Fruit fly (Drosophila melanogaster) whole organism, prepupa: Measurements from ENCODE around the gene blp.

Experiments
- Blimp-1 ChIP-seq: fragments of 200-800 bp; sonication (Bioruptor generic); optimal IDR thresholded peaks from 3 replicates; lab custom pipeline; 2017; ENCODE audit warnings: missing biosample characterization, missing genetic modification characterization, mild to moderate bottlenecking, moderate library complexity, missing genetic modification reagents
- CG10631 ChIP-seq: fragments of 200-800 bp; sonication (Bioruptor generic); optimal IDR thresholded peaks from 2 replicates; lab custom pipeline; 2016; ENCODE audit warnings: missing biosample characterization, missing genetic modification characterization
- CG11294 ChIP-seq: fragments of 200-800 bp; sonication (Bioruptor generic); IDR thresholded peaks from 2 replicates; pipeline ENCODE4 v1.3.6; 2022; ENCODE audit warnings: missing biosample characterization, missing genetic modification characterization
- CG11762 ChIP-seq: fragments of 200-800 bp; sonication (Bioruptor generic); optimal IDR thresholded peaks from 3 replicates; lab custom pipeline; 2016; ENCODE audit warnings: missing biosample characterization, missing genetic modification characterization; ENCODE audit not compliant: insufficient read depth
- CG11902 ChIP-seq: fragments of 200-800 bp; sonication (Bioruptor generic); optimal IDR thresholded peaks from 3 replicates; lab custom pipeline; 2016; ENCODE audit warnings: missing biosample characterization, missing genetic modification characterization
- CG15336 ChIP-seq: fragments of 200-800 bp; sonication (Bioruptor generic); IDR thresholded peaks from 2 replicates; pipeline ENCODE4 v1.3.6; 2022; ENCODE audit warnings: missing biosample characterization, missing genetic modification characterization
- CG1621 ChIP-seq: fragments of 200-800 bp; sonication (Bioruptor generic); optimal IDR thresholded peaks from 3 replicates; lab custom pipeline; 2018; ENCODE audit warnings: missing biosample characterization, mild to moderate bottlenecking, missing genetic modification characterization
- CG3032 ChIP-seq: fragments of 200-800 bp; optimal IDR thresholded peaks from 2 replicates; lab custom pipeline; 2019; ENCODE audit warnings: missing biosample characterization, mild to moderate bottlenecking, missing genetic modification characterization, moderate library complexity
- CG31627 ChIP-seq: fragments of 200-800 bp; sonication (Bioruptor generic); optimal IDR thresholded peaks from 3 replicates; lab custom pipeline; 2016; ENCODE audit warnings: missing biosample characterization, missing genetic modification characterization
- CG32006 ChIP-seq: fragments of 200-800 bp; sonication (Bioruptor generic); optimal IDR thresholded peaks from 3 replicates; lab custom pipeline; 2017; ENCODE audit warnings: missing biosample characterization, mild to moderate bottlenecking, missing genetic modification characterization
- CG34406 ChIP-seq: fragments of 200-800 bp; sonication (Bioruptor generic); optimal IDR thresholded peaks from 3 replicates; lab custom pipeline; 2016; ENCODE audit warnings: missing biosample characterization, missing genetic modification characterization
- CG3919 ChIP-seq: fragments of 200-800 bp; sonication (Bioruptor generic); optimal IDR thresholded peaks from 3 replicates; lab custom pipeline; 2016; ENCODE audit warnings: missing biosample characterization, missing genetic modification characterization
- CG6163 ChIP-seq: fragments of 200-800 bp; sonication (Bioruptor generic); IDR thresholded peaks from 3 replicates; pipeline ENCODE4 v1.3.6; 2022; ENCODE audit warnings: missing biosample characterization, missing genetic modification characterization
- CG6792 ChIP-seq: fragments of 200-800 bp; sonication (Bioruptor generic); optimal IDR thresholded peaks from 3 replicates; lab custom pipeline; 2016; ENCODE audit warnings: missing biosample characterization, missing genetic modification characterization
- CG6808 ChIP-seq: fragments of 200-800 bp; sonication (Bioruptor generic); optimal IDR thresholded peaks from 3 replicates; lab custom pipeline; 2017; ENCODE audit warnings: missing biosample characterization, missing genetic modification characterization, mild to moderate bottlenecking, moderate library complexity, missing genetic modification reagents
- CG6854 ChIP-seq: fragments of 200-800 bp; sonication (Bioruptor generic); optimal IDR thresholded peaks from 2 replicates; lab custom pipeline; 2017; ENCODE audit warnings: missing biosample characterization, mild to moderate bottlenecking, missing genetic modification characterization
- CG8319 ChIP-seq: fragments of 200-800 bp; sonication (Bioruptor generic); optimal IDR thresholded peaks from 3 replicates; lab custom pipeline; 2016; ENCODE audit warnings: missing biosample characterization, missing genetic modification characterization
- Eip75B ChIP-seq: fragments of 200-800 bp; sonication (Bioruptor generic); optimal IDR thresholded peaks from 3 replicates; lab custom pipeline; 2016; ENCODE audit warnings: missing biosample characterization, missing genetic modification characterization
- Eip78C ChIP-seq: fragments of 200-800 bp; sonication (Bioruptor generic); peaks from one replicate; lab custom pipeline; 2016; ENCODE audit warnings: missing biosample characterization, missing genetic modification characterization
- Ets21C ChIP-seq: fragments of 200-800 bp; sonication (Bioruptor generic); optimal IDR thresholded peaks from 3 replicates; lab custom pipeline; 2016; ENCODE audit warnings: missing biosample characterization, missing genetic modification characterization
- Ets96B ChIP-seq: fragments of 200-800 bp; optimal IDR thresholded peaks from 2 replicates; lab custom pipeline; 2019; ENCODE audit warnings: missing biosample characterization, mild to moderate bottlenecking, missing genetic modification characterization, moderate library complexity
- Hr38 ChIP-seq: sonication (Bioruptor generic); optimal IDR thresholded peaks from 2 replicates; lab custom pipeline; 2016; ENCODE audit warnings: missing biosample characterization, missing genetic modification characterization
- Hr39 ChIP-seq: fragments of 200-800 bp; sonication (Bioruptor generic); optimal IDR thresholded peaks from 2 replicates; lab custom pipeline; 2016; ENCODE audit warnings: missing biosample characterization, missing genetic modification characterization
- Hr4 ChIP-seq: fragments of 200-800 bp; sonication (Bioruptor generic); optimal IDR thresholded peaks from 3 replicates; lab custom pipeline; 2016; ENCODE audit warnings: missing biosample characterization, missing genetic modification characterization
- Lpt ChIP-seq: fragments of 200-800 bp; sonication (Bioruptor generic); optimal IDR thresholded peaks from 3 replicates; lab custom pipeline; 2016; ENCODE audit warnings: missing biosample characterization, missing genetic modification characterization
- Met ChIP-seq: fragments of 200-800 bp; sonication (Bioruptor generic); optimal IDR thresholded peaks from 3 replicates; lab custom pipeline; 2016; ENCODE audit warnings: missing biosample characterization, missing genetic modification characterization
- OdsH ChIP-seq: fragments of 200-800 bp; sonication (Bioruptor generic); optimal IDR thresholded peaks from 3 replicates; lab custom pipeline; 2016; ENCODE audit warnings: missing biosample characterization, missing genetic modification characterization
- Smox ChIP-seq: fragments of 200-800 bp; sonication (Bioruptor generic); optimal IDR thresholded peaks from 3 replicates; lab custom pipeline; 2016; ENCODE audit warnings: missing biosample characterization, missing genetic modification characterization
- Sox102F ChIP-seq: fragments of 200-800 bp; sonication (Bioruptor generic); optimal IDR thresholded peaks from 2 replicates; lab custom pipeline; 2016; ENCODE audit warnings: missing biosample characterization, mild to moderate bottlenecking, missing genetic modification characterization
- Sox14 ChIP-seq: fragments of 200-800 bp; sonication (Bioruptor generic); optimal IDR thresholded peaks from 3 replicates; lab custom pipeline; 2016; ENCODE audit warnings: missing biosample characterization, missing genetic modification characterization
- Sox15 ChIP-seq: fragments of 200-800 bp; sonication (Bioruptor generic); optimal IDR thresholded peaks from 3 replicates; lab custom pipeline; 2016; ENCODE audit warnings: missing biosample characterization, missing genetic modification characterization
- achi ChIP-seq: fragments of 200-800 bp; sonication (Bioruptor generic); optimal IDR thresholded peaks from 3 replicates; lab custom pipeline; 2016; ENCODE audit warnings: missing biosample characterization, missing genetic modification characterization
- acj6 ChIP-seq: fragments of 200-800 bp; sonication (Bioruptor generic); optimal IDR thresholded peaks from 3 replicates; lab custom pipeline; 2016; ENCODE audit warnings: missing biosample characterization, missing genetic modification characterization
- cyc ChIP-seq: fragments of 200-800 bp; sonication (Bioruptor generic); optimal IDR thresholded peaks from 3 replicates; lab custom pipeline; 2016; ENCODE audit warnings: missing biosample characterization, missing genetic modification characterization
- dac ChIP-seq: fragments of 200-800 bp; sonication (Bioruptor generic); optimal IDR thresholded peaks from 2 replicates; lab custom pipeline; 2017; ENCODE audit warnings: missing biosample characterization, mild to moderate bottlenecking, missing genetic modification characterization
- dsx ChIP-seq: fragments of 200-800 bp; optimal IDR thresholded peaks from 3 replicates; lab custom pipeline; 2019; ENCODE audit warnings: missing biosample characterization, mild to moderate bottlenecking, missing genetic modification characterization, moderate library complexity; ENCODE audit not compliant: poor library complexity, severe bottlenecking
- fd59A ChIP-seq: fragments of 200-800 bp; sonication (Bioruptor generic); optimal IDR thresholded peaks from 2 replicates; lab custom pipeline; 2017; ENCODE audit warnings: missing biosample characterization, mild to moderate bottlenecking, missing genetic modification characterization, missing genetic modification reagents
- lz ChIP-seq: fragments of 200-800 bp; sonication (Bioruptor generic); optimal IDR thresholded peaks from 3 replicates; lab custom pipeline; 2016; ENCODE audit warnings: missing biosample characterization, missing genetic modification characterization
- net ChIP-seq: fragments of 200-800 bp; sonication (Bioruptor generic); optimal IDR thresholded peaks from 3 replicates; lab custom pipeline; 2016; ENCODE audit warnings: missing biosample characterization, missing genetic modification characterization
- pdm3 ChIP-seq: fragments of 200-800 bp; sonication (Bioruptor generic); optimal IDR thresholded peaks from 3 replicates; lab custom pipeline; 2016; ENCODE audit warnings: missing biosample characterization, missing genetic modification characterization
- ss ChIP-seq, 2 experiments: fragments of 200-800 bp; sonication (Bioruptor generic); optimal IDR thresholded peaks; 2 replicates in 1 of 2; 3 replicates in 1 of 2; lab custom pipeline; 2017 to 2018; ENCODE audit warnings: mild to moderate bottlenecking in 2 of 2, missing biosample characterization in 2 of 2, missing genetic modification characterization in 2 of 2, moderate library complexity in 1 of 2
- svp ChIP-seq: fragments of 200-800 bp; sonication (Bioruptor generic); peaks from one replicate; lab custom pipeline; 2016; ENCODE audit warnings: missing biosample characterization, missing genetic modification characterization
- topi ChIP-seq: fragments of 200-800 bp; sonication (Bioruptor generic); optimal IDR thresholded peaks from 3 replicates; lab custom pipeline; 2016; ENCODE audit warnings: missing biosample characterization, missing genetic modification characterization
- vri ChIP-seq: fragments of 200-800 bp; sonication (Bioruptor generic); optimal IDR thresholded peaks from 3 replicates; lab custom pipeline; 2016; ENCODE audit warnings: missing biosample characterization, mild to moderate bottlenecking, missing genetic modification characterization

Gene blp

DNA sequence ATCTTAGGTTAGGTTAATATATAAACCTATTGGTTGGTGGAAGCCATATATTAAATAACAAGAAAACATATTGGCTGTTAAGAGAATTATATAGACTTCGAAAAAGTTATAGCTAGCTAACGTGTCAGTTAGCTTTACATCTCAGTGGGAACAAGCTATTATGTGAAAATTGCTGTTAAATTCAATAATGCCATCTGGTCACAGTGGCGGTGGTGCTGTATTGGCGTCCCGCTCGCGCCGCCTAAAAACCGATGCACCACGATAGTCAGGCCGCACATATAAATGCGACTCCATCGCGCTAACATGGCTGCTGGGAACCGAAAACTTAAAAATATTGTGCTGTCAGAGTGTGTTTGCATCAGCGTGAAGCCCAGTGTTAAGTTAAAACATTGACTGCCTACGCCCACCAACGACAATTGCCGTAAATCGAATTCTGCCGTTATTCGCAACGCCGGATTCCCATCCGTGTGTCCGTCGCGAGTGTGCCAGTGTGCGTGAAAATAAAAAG lies 39.4 kb downstream of the blp start, which contains the start of gene Hel89B:
Gene Hel89B, plus strand, starts transcription at position 320 of the 508 bp plus-strand sequence.
- TF ChIP-seq Hr38 (GFP tag; lab: Kevin White, UChicago) (no peak), fd59A (GFP tag; lab: Kevin White, UChicago) (no peak), Sox15 (GFP tag; lab: Kevin White, UChicago) (peak; percentile 49), CG6854 (GFP tag; lab: Kevin White, UChicago) (peak; percentile 50), CG3032 (peak; percentile 71), CG6163 (GFP tag; lab: Robert Waterston, UW) (no peak), Sox14 (GFP tag; lab: Kevin White, UChicago) (peak; percentile 41), CG31627 (GFP tag; lab: Kevin White, UChicago) (peak; percentile 70), Eip75B (peak; percentile 1), vri (no peak), CG3919 (GFP tag; lab: Kevin White, UChicago) (no peak), CG11902 (peak; percentile 50), Hr4 (GFP tag; lab: Kevin White, UChicago) (peak; percentile 72), CG1621 (tag; lab: Kevin White, UChicago) (peak; percentile 38), ss (GFP tag; optimal IDR thresholded peaks at IDR 0.05; lab: Kevin White, UChicago) (peak in 1 of 2 experiments; percentile 10), pdm3 (GFP tag; lab: Kevin White, UChicago) (peak; percentile 66), cyc (peak; percentile 61), Hr39 (peak; percentile 63), dac (GFP tag; lab: Kevin White, UChicago) (peak; percentile 36), Sox102F (GFP tag; lab: Kevin White, UChicago) (no peak), Ets96B (tag; lab: Kevin White, UChicago) (no peak), lz (GFP tag; lab: Kevin White, UChicago) (peak; percentile 53), Lpt (GFP tag; lab: Kevin White, UChicago) (peak; percentile 10), acj6 (GFP tag; lab: Kevin White, UChicago) (peak; percentile 35), CG32006 (GFP tag; lab: Kevin White, UChicago) (peak; percentile 59), Eip78C (peak; percentile 80), CG11762 (GFP tag; lab: Kevin White, UChicago) (no peak), dsx (no peak), svp (GFP tag; lab: Kevin White, UChicago) (peak; percentile 62), CG10631 (GFP tag; lab: Kevin White, UChicago) (peak; percentile 56), CG34406 (GFP tag; lab: Kevin White, UChicago) (no peak), CG6792 (GFP tag; lab: Kevin White, UChicago) (no peak), net (peak; percentile 34), CG11294 (GFP tag; lab: Robert Waterston, UW) (no peak), CG15336 (no peak), OdsH (GFP tag; lab: Kevin White, UChicago) (peak; percentile 47), Ets21C (GFP tag; lab: Kevin White, UChicago) (peak; percentile 61), achi (GFP tag; lab: Kevin White, UChicago) (peak; percentile 63), topi (GFP tag; lab: Kevin White, UChicago) (no peak), Smox (GFP tag; lab: Kevin White, UChicago) (peak; percentile 44), Blimp-1 (GFP tag; lab: Kevin White, UChicago) (no peak), Met (GFP tag; lab: Kevin White, UChicago) (peak; percentile 35), CG8319 (GFP tag; lab: Kevin White, UChicago) (no peak), CG6808 (GFP tag; lab: Kevin White, UChicago) (no peak)
